Fruit fly (Drosophila melanogaster): ENCODE data around the gene CG33116.
A peak's percentile ranks its signal among the peaks of the same experiment; 100 is the strongest.

Gene CG33116

dm6 chr2L:19526316-19526715 lies 7.0 kb upstream of the CG33116 start, which contains the start of the genes Dpm1 and CG10137 (continued):
- peak; percentile 0 for TF ChIP-seq cg (GFP tag; optimal IDR thresholded peaks at IDR 0.05)
- peak; percentile 21 for TF ChIP-seq bcd (GFP tag; optimal IDR thresholded peaks at IDR 0.05)
- TF ChIP-seq CG12299 (tag; optimal IDR thresholded peaks at IDR 0.05) = no peak
- peak; percentile 53; the same call in 1 of the 3 replicates for TF ChIP-seq zen2 (GFP tag; IDR thresholded peaks at IDR 0.05; ENCODE audit: partially characterized antibody)
- peak; percentile 11 for TF ChIP-seq sd (tag; optimal IDR thresholded peaks at IDR 0.05)
- peak; percentile 49 for TF ChIP-seq CG14710 (tag; optimal IDR thresholded peaks at IDR 0.05)
- TF ChIP-seq Max (GFP tag; optimal IDR thresholded peaks at IDR 0.05) = peak; percentile 23
- peak; percentile 44 for TF ChIP-seq CoRest (tag; optimal IDR thresholded peaks at IDR 0.05)
- TF ChIP-seq hbn (GFP tag; IDR thresholded peaks at IDR 0.05; ENCODE audit: partially characterized antibody) = peak; percentile 61
- peak; percentile 68 for TF ChIP-seq trem (tag; optimal IDR thresholded peaks at IDR 0.05)
- no peak for TF ChIP-seq slbo (GFP tag; IDR thresholded peaks at IDR 0.05)
- peak; percentile 15 for TF ChIP-seq CG17186 (GFP tag; optimal IDR thresholded peaks at IDR 0.05)
- peak; percentile 70 for TF ChIP-seq Lhr (GFP tag; optimal IDR thresholded peaks at IDR 0.05)
- no peak for TF ChIP-seq Fer2 (tag; optimal IDR thresholded peaks at IDR 0.05)
- TF ChIP-seq PHDP (tag; optimal IDR thresholded peaks at IDR 0.05) = peak; percentile 1
- peak; percentile 66 for TF ChIP-seq Med (GFP tag)
- TF ChIP-seq CG7839 (tag; optimal IDR thresholded peaks at IDR 0.05) = peak; percentile 8
- TF ChIP-seq Bgb (GFP tag; IDR thresholded peaks at IDR 0.05; ENCODE audit: partially characterized antibody) = peak; percentile 73
- peak; percentile 74 for TF ChIP-seq CG2116 (GFP tag; optimal IDR thresholded peaks at IDR 0.05)
- TF ChIP-seq gcm (GFP tag; optimal IDR thresholded peaks at IDR 0.05) = no peak
- TF ChIP-seq CG2129 (GFP tag; IDR thresholded peaks at IDR 0.05; ENCODE audit: partially characterized antibody) = peak; percentile 78
- TF ChIP-seq CG15601 (tag; optimal IDR thresholded peaks at IDR 0.05) = peak; percentile 15
- peak; percentile 70 for TF ChIP-seq CG9797 (GFP tag; optimal IDR thresholded peaks at IDR 0.05)
- TF ChIP-seq CG12391 (tag; optimal IDR thresholded peaks at IDR 0.05) = peak; percentile 44
- no peak for TF ChIP-seq CG33557 (GFP tag; optimal IDR thresholded peaks at IDR 0.05)
- TF ChIP-seq CG7357 (GFP tag; IDR thresholded peaks at IDR 0.05) = no peak
- peak; percentile 81 for TF ChIP-seq Scr (GFP tag; IDR thresholded peaks at IDR 0.05; ENCODE audit: partially characterized antibody)
- peak; percentile 37 for TF ChIP-seq Ets65A (GFP tag)
- peak; percentile 82 for TF ChIP-seq BEAF-32 (GFP tag; optimal IDR thresholded peaks at IDR 0.05)
- TF ChIP-seq Pdp1 (GFP tag; optimal IDR thresholded peaks at IDR 0.05) = no peak
- TF ChIP-seq CG34224 (GFP tag; IDR thresholded peaks at IDR 0.05; ENCODE audit: partially characterized antibody) = peak; percentile 75
- no peak for TF ChIP-seq z (GFP tag; IDR thresholded peaks at IDR 0.05)
- peak; percentile 7 for TF ChIP-seq Nf-YC (tag; optimal IDR thresholded peaks at IDR 0.05)
- TF ChIP-seq crp (GFP tag; optimal IDR thresholded peaks at IDR 0.05) = peak; percentile 82 to 94
- peak; percentile 65 for TF ChIP-seq Myb (GFP tag; optimal IDR thresholded peaks at IDR 0.05)
- peak; percentile 64 for TF ChIP-seq CG6791 (GFP tag; IDR thresholded peaks at IDR 0.05; ENCODE audit: partially characterized antibody)
- TF ChIP-seq unc-4 (GFP tag; IDR thresholded peaks at IDR 0.05; ENCODE audit: partially characterized antibody) = peak; percentile 73
- peak; percentile 8 for TF ChIP-seq CG2120 (GFP tag; optimal IDR thresholded peaks at IDR 0.05)
- TF ChIP-seq CG14860 (GFP tag; IDR thresholded peaks at IDR 0.05; ENCODE audit: partially characterized antibody) = no peak
- 0 out of 2 replicates have a peak, but pooled peaks have one; percentile 29 for TF ChIP-seq sob (GFP tag; IDR thresholded peaks at IDR 0.05)
- no peak for TF ChIP-seq HLH3B (GFP tag; IDR thresholded peaks at IDR 0.05)
- TF ChIP-seq CG8924 (tag; optimal IDR thresholded peaks at IDR 0.05) = peak; percentile 20
- peak; percentile 67 for TF ChIP-seq gsb-n (tag; optimal IDR thresholded peaks at IDR 0.05)
- no peak for TF ChIP-seq CG8290 (GFP tag; optimal IDR thresholded peaks at IDR 0.05)
- peak in 1 of 2 experiments; percentile 4 for TF ChIP-seq CG8290 (tag; optimal IDR thresholded peaks at IDR 0.05)
- TF ChIP-seq Ets97D (GFP tag; optimal IDR thresholded peaks at IDR 0.05) = peak; percentile 54
- TF ChIP-seq CG31441 (GFP tag; IDR thresholded peaks at IDR 0.05) = no peak
- peak; percentile 34 for TF ChIP-seq CG1603 (tag; optimal IDR thresholded peaks at IDR 0.05)
- TF ChIP-seq E2f2 (GFP tag; IDR thresholded peaks at IDR 0.05) = peak; percentile 62
